Fruit fly (Drosophila melanogaster) whole organism, embryonic: Measurements from ENCODE around the gene CG32686.
A peak's percentile ranks its signal among the peaks of the same experiment; 100 is the strongest.

ENCODE experiments used
- Adf1 ChIP-seq: fragments of 200-800 bp; sonication (Bioruptor generic); IDR thresholded peaks from 2 replicates; pipeline ENCODE4 v1.3.6; 2022; ENCODE audit warnings: missing biosample characterization, missing genetic modification characterization
- CG10543 ChIP-seq: fragments of 200-800 bp; sonication (Bioruptor generic); optimal IDR thresholded peaks from 3 replicates; lab custom pipeline; 2017; ENCODE audit warnings: missing biosample characterization, mild to moderate bottlenecking, missing genetic modification characterization, moderate library complexity
- CG12236 ChIP-seq: fragments of 200-800 bp; sonication (Bioruptor generic); optimal IDR thresholded peaks from 2 replicates; lab custom pipeline; 2016; ENCODE audit warnings: missing biosample characterization, missing genetic modification characterization
- CG12391 ChIP-seq: fragments of 200-800 bp; sonication (Bioruptor generic); optimal IDR thresholded peaks from 3 replicates; lab custom pipeline; 2018; ENCODE audit warnings: missing biosample characterization, mild to moderate bottlenecking, missing genetic modification characterization, moderate library complexity
- CG12659 ChIP-seq: fragments of 200-800 bp; sonication (Bioruptor generic); optimal IDR thresholded peaks from 3 replicates; lab custom pipeline; 2017; ENCODE audit warnings: mild to moderate bottlenecking, missing biosample characterization, missing genetic modification reagents, missing genetic modification characterization
- CG12769 ChIP-seq: fragments of 200-800 bp; sonication (Bioruptor generic); optimal IDR thresholded peaks from 2 replicates; lab custom pipeline; 2019; ENCODE audit warnings: missing biosample characterization, mild to moderate bottlenecking, missing genetic modification characterization, moderate library complexity
- CG13624 ChIP-seq: fragments of 200-800 bp; sonication (Bioruptor generic); optimal IDR thresholded peaks from 2 replicates; lab custom pipeline; 2016; ENCODE audit warnings: missing biosample characterization, missing genetic modification characterization
- CG13894 ChIP-seq: fragments of 200-800 bp; sonication (Bioruptor generic); optimal IDR thresholded peaks from 3 replicates; lab custom pipeline; 2018; ENCODE audit warnings: missing biosample characterization, mild to moderate bottlenecking, missing genetic modification characterization, moderate library complexity
- CG15514 ChIP-seq: fragments of 200-800 bp; sonication (Bioruptor generic); optimal IDR thresholded peaks from 3 replicates; lab custom pipeline; 2017; ENCODE audit warnings: missing biosample characterization, missing genetic modification characterization, mild to moderate bottlenecking, moderate library complexity, missing genetic modification reagents
- CG17186 ChIP-seq: fragments of 200-800 bp; sonication (Bioruptor generic); optimal IDR thresholded peaks from 3 replicates; lab custom pipeline; 2017; ENCODE audit warnings: missing biosample characterization, missing genetic modification reagents, missing genetic modification characterization
- CG17385 ChIP-seq: fragments of 200-800 bp; sonication (Bioruptor generic); optimal IDR thresholded peaks from 3 replicates; lab custom pipeline; 2018; ENCODE audit warnings: missing biosample characterization, mild to moderate bottlenecking, missing genetic modification characterization
- CG2678 ChIP-seq: fragments of 200-800 bp; sonication (Bioruptor generic); optimal IDR thresholded peaks from 3 replicates; lab custom pipeline; 2019; ENCODE audit warnings: missing biosample characterization, mild to moderate bottlenecking, missing genetic modification characterization, moderate library complexity
- CG34376 ChIP-seq: fragments of 200-800 bp; sonication (Bioruptor generic); optimal IDR thresholded peaks from 2 replicates; lab custom pipeline; 2018; ENCODE audit warnings: missing biosample characterization, mild to moderate bottlenecking, missing genetic modification characterization
- CG9215 ChIP-seq: fragments of 200-800 bp; sonication (Bioruptor generic); IDR thresholded peaks from 2 replicates; pipeline ENCODE4 v1.3.6; 2022; ENCODE audit warnings: missing biosample characterization, missing genetic modification characterization
- CG9932 ChIP-seq: fragments of 200-800 bp; sonication (Bioruptor generic); IDR thresholded peaks from 2 replicates; pipeline ENCODE4 v1.3.6; 2022; ENCODE audit warnings: missing biosample characterization, missing genetic modification characterization
- CTCF ChIP-seq: fragments of 200-800 bp; sonication (Bioruptor generic); optimal IDR thresholded peaks from 2 replicates; lab custom pipeline; 2017; ENCODE audit warnings: missing biosample characterization, mild to moderate bottlenecking, missing genetic modification characterization, moderate library complexity
- Deaf1 ChIP-seq: fragments of 200-800 bp; optimal IDR thresholded peaks from 3 replicates; lab custom pipeline; 2019; ENCODE audit warnings: missing biosample characterization, mild to moderate bottlenecking, missing genetic modification characterization, moderate library complexity
- Eip74EF ChIP-seq, 2 experiments: fragments of 200-800 bp in 1 of 2; fragments of >200 bp in 1 of 2; sonication (Bioruptor generic) in 1 of 2; optimal IDR thresholded peaks; 2 replicates each; lab custom pipeline; 2017 to 2019; ENCODE audit warnings: missing biosample characterization in 2 of 2, missing genetic modification characterization in 2 of 2, mild to moderate bottlenecking in 1 of 2, moderate library complexity in 1 of 2
- Fer1 ChIP-seq: fragments of 200-800 bp; sonication (Bioruptor generic); optimal IDR thresholded peaks from 2 replicates; lab custom pipeline; 2017; ENCODE audit warnings: missing biosample characterization, mild to moderate bottlenecking, missing genetic modification characterization
- HLHmδ ChIP-seq: fragments of 200-800 bp; sonication (Bioruptor generic); optimal IDR thresholded peaks from 2 replicates; lab custom pipeline; 2018; ENCODE audit warnings: missing biosample characterization, mild to moderate bottlenecking, missing genetic modification characterization, moderate library complexity
- Hr51 ChIP-seq, 2 experiments: fragments of 200-800 bp; sonication (Bioruptor generic); optimal IDR thresholded peaks; 2 replicates in 1 of 2; 3 replicates in 1 of 2; lab custom pipeline; 2016 to 2018; ENCODE audit warnings: missing biosample characterization in 2 of 2, missing genetic modification characterization in 2 of 2, mild to moderate bottlenecking in 1 of 2, moderate library complexity in 1 of 2
- Med ChIP-seq: fragments of 200-800 bp; sonication (Bioruptor generic); peaks from one replicate; lab custom pipeline; 2016; ENCODE audit warnings: missing biosample characterization, missing genetic modification characterization, mild to moderate bottlenecking, inconsistent platforms, moderate library complexity
- NC2β ChIP-seq: fragments of 200-800 bp; sonication (Bioruptor generic); optimal IDR thresholded peaks from 2 replicates; lab custom pipeline; 2016; ENCODE audit warnings: missing biosample characterization, missing genetic modification characterization
- Nf-YC ChIP-seq: fragments of 200-800 bp; optimal IDR thresholded peaks from 3 replicates; lab custom pipeline; 2019; ENCODE audit warnings: missing biosample characterization, mild to moderate bottlenecking, missing genetic modification characterization, moderate library complexity
- Pdp1 ChIP-seq, 2 experiments: fragments of 200-800 bp; sonication (Bioruptor generic); optimal IDR thresholded peaks; 3 replicates each; lab custom pipeline; 2016; ENCODE audit warnings: missing biosample characterization in 2 of 2, missing genetic modification characterization in 2 of 2, mild to moderate bottlenecking in 1 of 2, moderate library complexity in 1 of 2
- Rfx ChIP-seq: fragments of 200-800 bp; sonication (Bioruptor generic); IDR thresholded peaks from 2 replicates; pipeline ENCODE4 v1.3.6; 2022; ENCODE audit warnings: missing biosample characterization, missing genetic modification characterization
- Scr ChIP-seq: fragments of 200-800 bp; sonication (Bioruptor generic); IDR thresholded peaks from 2 replicates; pipeline ENCODE4 v1.3.6; 2022; ENCODE audit warnings: missing biosample characterization, missing genetic modification characterization; ENCODE audit not compliant: partially characterized antibody
- Sry-β ChIP-seq: fragments of 200-800 bp; sonication (Bioruptor generic); optimal IDR thresholded peaks from 2 replicates; lab custom pipeline; 2018; ENCODE audit warnings: missing biosample characterization, mild to moderate bottlenecking, missing genetic modification characterization, moderate library complexity
- YL-1 ChIP-seq: fragments of 200-800 bp; sonication (Bioruptor generic); optimal IDR thresholded peaks from 3 replicates; lab custom pipeline; 2017; ENCODE audit warnings: missing biosample characterization, mild to moderate bottlenecking, missing genetic modification characterization
- ash1 ChIP-seq: fragments of 200-800 bp; sonication (Bioruptor generic); optimal IDR thresholded peaks from 2 replicates; lab custom pipeline; 2018; ENCODE audit warnings: missing biosample characterization, mild to moderate bottlenecking, missing genetic modification characterization
- bbx ChIP-seq: fragments of 200-800 bp; sonication (Bioruptor generic); IDR thresholded peaks from 2 replicates; pipeline ENCODE4 v1.3.6; 2022; ENCODE audit warnings: missing biosample characterization, missing genetic modification characterization; ENCODE audit not compliant: partially characterized antibody
- bsh ChIP-seq, 2 experiments: fragments of 200-800 bp; sonication (Bioruptor generic); optimal IDR thresholded peaks; 2 replicates each; lab custom pipeline; 2017 to 2018; ENCODE audit warnings: mild to moderate bottlenecking in 2 of 2, missing biosample characterization in 2 of 2, missing genetic modification characterization in 2 of 2, moderate library complexity in 1 of 2
- caup ChIP-seq: fragments of 200-800 bp; sonication (Bioruptor generic); optimal IDR thresholded peaks from 3 replicates; lab custom pipeline; 2017; ENCODE audit warnings: missing biosample characterization, mild to moderate bottlenecking, missing genetic modification characterization, moderate library complexity; ENCODE audit not compliant: severe bottlenecking
- crol ChIP-seq: fragments of 200-800 bp; sonication (Bioruptor generic); IDR thresholded peaks from 2 replicates; pipeline ENCODE4 v1.3.6; 2022; ENCODE audit warnings: missing biosample characterization, missing genetic modification characterization
- crp ChIP-seq, 2 experiments: fragments of 200-800 bp; sonication (Bioruptor generic); optimal IDR thresholded peaks; 2 replicates in 1 of 2; 3 replicates in 1 of 2; lab custom pipeline; 2017; ENCODE audit warnings: missing biosample characterization in 2 of 2, missing genetic modification characterization in 2 of 2, mild to moderate bottlenecking in 1 of 2, moderate library complexity in 1 of 2
- disco-r ChIP-seq: fragments of 200-800 bp; sonication (Bioruptor generic); optimal IDR thresholded peaks from 2 replicates; lab custom pipeline; 2016; ENCODE audit warnings: missing biosample characterization, missing genetic modification characterization
- exex ChIP-seq: fragments of 200-800 bp; sonication (Bioruptor generic); optimal IDR thresholded peaks from 4 replicates; lab custom pipeline; 2018; ENCODE audit warnings: missing biosample characterization, mild to moderate bottlenecking, missing genetic modification characterization, moderate library complexity
- hkb ChIP-seq, 2 experiments: fragments of 200-800 bp in 1 of 2; fragments of >200 bp in 1 of 2; sonication (Bioruptor generic) in 1 of 2; IDR thresholded peaks in 1 of 2; optimal IDR thresholded peaks in 1 of 2; 2 replicates each; pipeline versions ENCODE4 v1.3.6 to Lab custom; 2017 to 2022; ENCODE audit warnings: missing biosample characterization in 1 of 2, missing genetic modification characterization in 1 of 2
- mirr ChIP-seq: fragments of 200-800 bp; sonication (Bioruptor generic); optimal IDR thresholded peaks from 3 replicates; lab custom pipeline; 2018; ENCODE audit warnings: missing biosample characterization, mild to moderate bottlenecking, missing genetic modification characterization
- nom ChIP-seq: fragments of 200-800 bp; sonication (Bioruptor generic); optimal IDR thresholded peaks from 2 replicates; lab custom pipeline; 2017; ENCODE audit warnings: missing biosample characterization, missing genetic modification characterization, mild to moderate bottlenecking, moderate library complexity, missing genetic modification reagents
- oc ChIP-seq: fragments of 200-800 bp; sonication (Bioruptor generic); optimal IDR thresholded peaks from 2 replicates; lab custom pipeline; 2018; ENCODE audit warnings: missing biosample characterization, mild to moderate bottlenecking, missing genetic modification characterization, moderate library complexity
- sim ChIP-seq: fragments of 200-800 bp; sonication (Bioruptor generic); IDR thresholded peaks from 2 replicates; pipeline ENCODE4 v1.3.6; 2022; ENCODE audit warnings: missing biosample characterization, missing genetic modification characterization
- sqz ChIP-seq: fragments of 200-800 bp; sonication (Bioruptor generic); optimal IDR thresholded peaks from 3 replicates; lab custom pipeline; 2018; ENCODE audit warnings: missing biosample characterization, mild to moderate bottlenecking, missing genetic modification characterization
- tin ChIP-seq: fragments of 200-800 bp; sonication (Bioruptor generic); optimal IDR thresholded peaks from 3 replicates; lab custom pipeline; 2016; ENCODE audit warnings: missing biosample characterization, missing genetic modification characterization
- wdn ChIP-seq: fragments of 200-800 bp; sonication (Bioruptor generic); IDR thresholded peaks from 2 replicates; pipeline ENCODE4 v1.3.6; 2022; ENCODE audit warnings: missing biosample characterization, missing genetic modification characterization

The CG32686 gene

DNA sequence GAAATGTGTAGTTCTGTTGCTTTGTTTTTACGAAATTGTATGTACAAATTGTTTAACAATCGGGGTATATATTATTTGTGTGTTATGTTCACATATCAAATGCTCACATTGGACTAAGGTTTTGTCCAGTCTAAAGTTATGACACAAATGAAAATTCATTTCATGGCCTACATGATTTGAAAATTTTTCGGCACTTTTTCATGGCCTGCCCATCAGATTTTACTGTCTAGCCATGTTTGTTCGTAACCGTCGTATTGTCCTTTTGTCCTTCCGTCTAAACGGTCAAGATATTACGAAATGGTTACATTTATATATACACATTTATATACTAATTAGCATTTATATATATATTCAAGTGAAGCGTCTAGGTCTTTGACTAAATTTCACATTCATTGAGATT, 43.4 kb downstream of the CG32686 start, which contains the start of gene CG15306:
CG15306 (minus strand) TSS at position 101 of the 400 bp plus-strand sequence.
- TF ChIP-seq tin: no peak

- TF ChIP-seq CG9932: 0 out of 2 replicates have a peak, but pooled peaks have one; percentile 8
- peak; percentile 78 for TF ChIP-seq Med (GFP tag; lab: Kevin White, UChicago)
- TF ChIP-seq CG2678: peak; percentile 25
- TF ChIP-seq sqz (GFP tag; lab: Kevin White, UChicago): peak; percentile 74
- peak; percentile 19; the same call in 1 of the 2 replicates for TF ChIP-seq Rfx (GFP tag; lab: Robert Waterston, UW)
- peak in 1 of 2 experiments; percentile 4 for TF ChIP-seq crp (GFP tag; optimal IDR thresholded peaks at IDR 0.05; lab: Kevin White, UChicago)
- TF ChIP-seq Nf-YC (tag; lab: Kevin White, UChicago): peak; percentile 29
- no peak for TF ChIP-seq ash1
- TF ChIP-seq CG15514 (GFP tag; lab: Kevin White, UChicago): peak; percentile 60
- peak in 1 of 2 experiments; percentile 8 for TF ChIP-seq Eip74EF (GFP tag; optimal IDR thresholded peaks at IDR 0.05; lab: Kevin White, UChicago)
- TF ChIP-seq Sry-β (GFP tag; lab: Kevin White, UChicago): no peak
- peak; percentile 16; the same call in 1 of the 2 replicates for TF ChIP-seq bbx (GFP tag; lab: Robert Waterston, UW)
- peak; percentile 0 for TF ChIP-seq CG12391 (tag; lab: Kevin White, UChicago)
- TF ChIP-seq Hr51 (GFP tag; optimal IDR thresholded peaks at IDR 0.05; lab: Kevin White, UChicago): peak in 1 of 2 experiments; percentile 15
- peak in 1 of 2 experiments; percentile 35 for TF ChIP-seq Pdp1 (GFP tag; optimal IDR thresholded peaks at IDR 0.05; lab: Kevin White, UChicago)
- TF ChIP-seq Fer1 (GFP tag; lab: Kevin White, UChicago): peak; percentile 36
- TF ChIP-seq Scr: 0 out of 2 replicates have a peak, but pooled peaks have one; percentile 15
- TF ChIP-seq CG12769 (tag; lab: Kevin White, UChicago): peak; percentile 67
- TF ChIP-seq Deaf1 (tag; lab: Kevin White, UChicago): peak; percentile 44
- peak; percentile 56 for TF ChIP-seq CG9215 (GFP tag; lab: Robert Waterston, UW)
- TF ChIP-seq Adf1: peak; percentile 50
- TF ChIP-seq exex (tag; lab: Kevin White, UChicago): peak; percentile 19
- TF ChIP-seq CG13624 (GFP tag; lab: Kevin White, UChicago): no peak
- TF ChIP-seq CG34376: peak; percentile 68
- peak; percentile 0 for TF ChIP-seq CG17385 (GFP tag; lab: Kevin White, UChicago)
- no peak for TF ChIP-seq HLHmδ (GFP tag; lab: Kevin White, UChicago)
- TF ChIP-seq caup (GFP tag; lab: Kevin White, UChicago): peak; percentile 38
- no peak for TF ChIP-seq bsh (GFP tag; optimal IDR thresholded peaks at IDR 0.05; lab: Kevin White, UChicago)
- no peak for TF ChIP-seq CG17186
- TF ChIP-seq CG10543 (GFP tag; lab: Kevin White, UChicago): peak; percentile 31
- peak; percentile 74 for TF ChIP-seq crol
- TF ChIP-seq disco-r (GFP tag; lab: Kevin White, UChicago): no peak
- 0 out of 2 replicates have a peak, but pooled peaks have one; percentile 16 for TF ChIP-seq sim (GFP tag; lab: Robert Waterston, UW)
- peak; percentile 34 for TF ChIP-seq mirr
- TF ChIP-seq CTCF (GFP tag; lab: Kevin White, UChicago): peak; percentile 90
- no peak for TF ChIP-seq hkb (optimal IDR thresholded peaks at IDR 0.05; lab: Kevin White, UChicago)
- 0 out of 2 replicates have a peak, but pooled peaks have one; percentile 19 for TF ChIP-seq hkb (GFP tag; IDR thresholded peaks at IDR 0.05; lab: Robert Waterston, UW)
- TF ChIP-seq CG12236 (GFP tag; lab: Kevin White, UChicago): no peak
- TF ChIP-seq CG13894: peak; percentile 88
- TF ChIP-seq YL-1: peak; percentile 3
- TF ChIP-seq NC2β (GFP tag; lab: Kevin White, UChicago): no peak
- TF ChIP-seq CG12659: peak; percentile 1
- TF ChIP-seq oc (tag; lab: Kevin White, UChicago): peak; percentile 10
- no peak for TF ChIP-seq wdn
- peak; percentile 39 for TF ChIP-seq nom (GFP tag; lab: Kevin White, UChicago)
These were observed 45.3 kb downstream of the CG32686 start, which contains the start of gene Gip for dm6 chrX:10329659-10330289. TSS of gene Gip (minus strand) at chrX:10329872.
